Worm (Caenorhabditis elegans) whole organism, young adult: ENCODE data around the gene Y41C4A.11.

Experiments used
- F55B11.4 ChIP-seq: sonication (generic microtip); optimal IDR thresholded peaks from 2 replicates; lab custom pipeline; 2016; ENCODE audit warnings: missing compliant biosample characterization, missing genetic modification characterization, borderline replicate concordance; ENCODE audit not compliant: insufficient read depth
- ama-1 ChIP-seq, 3 experiments: fragments of 150-350 bp in 1 of 3; sonication (generic microtip) in 2 of 3; optimal IDR thresholded peaks; 2 replicates each; lab custom pipeline; 2014 to 2018; ENCODE audit warnings: missing biosample characterization in 2 of 3, missing genetic modification characterization in 2 of 3, missing genetic modification reagents in 2 of 3
- pha-4 ChIP-seq: fragments of 150-350 bp; sonication (generic microtip); optimal IDR thresholded peaks from 2 replicates; lab custom pipeline; 2014; ENCODE audit warnings: missing biosample characterization, missing genetic modification reagents, missing genetic modification characterization
- ztf-25 ChIP-seq: fragments of 200-800 bp; sonication (Bioruptor generic); IDR thresholded peaks from 2 replicates; pipeline ENCODE4 v1.3.6; 2022; ENCODE audit warnings: missing genetic modification reagents, missing genetic modification characterization, missing compliant biosample characterization

- TF ChIP-seq pha-4 (tag; lab: Kevin White, UChicago): no peak
- no peak for TF ChIP-seq ztf-25 (GFP tag; lab: Robert Waterston, UW)
- no peak for TF ChIP-seq F55B11.4
- TF ChIP-seq ama-1 (optimal IDR thresholded peaks at IDR 0.05; lab: Kevin White, UChicago): no peak
- no peak for TF ChIP-seq ama-1 (GFP tag; optimal IDR thresholded peaks at IDR 0.05; lab: Kevin White, UChicago)
Observed at ce11 chrIII:11742191-11742590, 22.5 kb downstream of the Y41C4A.11 start.
